Worm (Caenorhabditis elegans) whole organism, dauer: Measurements from ENCODE around the gene ulp-1.

Experiments
- unc-62 ChIP-seq: sonication (generic microtip); optimal IDR thresholded peaks from 2 replicates; lab custom pipeline; 2017; ENCODE audit warnings: missing biosample characterization, missing genetic modification reagents, missing genetic modification characterization

Gene ulp-1

ce11 chrIII:5190671-5191174 lies 21.1 kb upstream of the ulp-1 start, which contains the start of gene hira-1:
TSS of gene hira-1 (plus strand) at chrIII:5191124.
- no peak for TF ChIP-seq unc-62 (GFP tag; lab: Kevin White, UChicago)

- no peak for TF ChIP-seq unc-62 (GFP tag; lab: Kevin White, UChicago)
These were observed 20.6 kb upstream of the ulp-1 start for ce11 chrIII:5190179-5190578.

- TF ChIP-seq unc-62 (GFP tag; lab: Kevin White, UChicago), result no peak
These were observed 18.8 kb upstream of the ulp-1 start, which contains the start of gene K10D2.8 for ce11 chrIII:5188426-5188825. TSS of gene K10D2.8 (plus strand) at chrIII:5188726.

ce11 chrIII:5185620-5186019 lies 16.0 kb upstream of the ulp-1 start, which contains the start of gene pup-2:
TSS of gene pup-2 (plus strand) at chrIII:5185920.
- TF ChIP-seq unc-62 (GFP tag; lab: Kevin White, UChicago), result no peak

- no peak for TF ChIP-seq unc-62 (GFP tag; lab: Kevin White, UChicago)
These were observed 13.8 kb upstream of the ulp-1 start for ce11 chrIII:5183372-5183771.

- no peak for TF ChIP-seq unc-62 (GFP tag; lab: Kevin White, UChicago)
These were observed 12.0 kb upstream of the ulp-1 start for ce11 chrIII:5181641-5182040.

- TF ChIP-seq unc-62 (GFP tag; lab: Kevin White, UChicago), result no peak
These were observed 11.6 kb upstream of the ulp-1 start for ce11 chrIII:5181217-5181616.

ce11 chrIII:5180588-5180987 lies 11.0 kb upstream of the ulp-1 start:
- TF ChIP-seq unc-62 (GFP tag; lab: Kevin White, UChicago), result no peak

ce11 chrIII:5179166-5179565 lies 9.6 kb upstream of the ulp-1 start:
- no peak for TF ChIP-seq unc-62 (GFP tag; lab: Kevin White, UChicago)

- no peak for TF ChIP-seq unc-62 (GFP tag; lab: Kevin White, UChicago)
These were observed 4.0 kb upstream of the ulp-1 start, which contains the start of gene cid-1 for ce11 chrIII:5173622-5174021. TSS of gene cid-1 (plus strand) at chrIII:5173922.

- TF ChIP-seq unc-62 (GFP tag; lab: Kevin White, UChicago), result no peak
These were observed 3.5 kb upstream of the ulp-1 start, which contains the start of gene emb-1 for ce11 chrIII:5173139-5173538. TSS of gene emb-1 (plus strand) at chrIII:5173439.

- TF ChIP-seq unc-62 (GFP tag; lab: Kevin White, UChicago), result no peak
These were observed 2.9 kb upstream of the ulp-1 start, which contains the start of gene K10D2.5 for ce11 chrIII:5172470-5172869. TSS of gene K10D2.5 (plus strand) at chrIII:5172720.

- no peak for TF ChIP-seq unc-62 (GFP tag; lab: Kevin White, UChicago)
These were observed 2.3 kb upstream of the ulp-1 start, which contains the start of gene prp-19 for ce11 chrIII:5171945-5172344. TSS of gene prp-19 (minus strand) at chrIII:5172045.

ce11 chrIII:5165745-5166144 lies 3.9 kb downstream of the ulp-1 start:
- no peak for TF ChIP-seq unc-62 (GFP tag; lab: Kevin White, UChicago)

ce11 chrIII:5165211-5165610 lies 4.4 kb downstream of the ulp-1 start, which contains the start of gene T10F2.2:
TSS of gene T10F2.2 (minus strand) at chrIII:5165311.
- no peak for TF ChIP-seq unc-62 (GFP tag; lab: Kevin White, UChicago)

ce11 chrIII:5162820-5163631 lies 6.6 kb downstream of the ulp-1 start, which contains the start of gene gars-1:
TSS of gene gars-1 (minus strand) at chrIII:5163627.
- TF ChIP-seq unc-62 (GFP tag; lab: Kevin White, UChicago), result no peak
